Worm (Caenorhabditis elegans) whole organism, late embryonic: Measurements from ENCODE around the gene C52B9.8.

Source experiments
- ceh-24 ChIP-seq: sonication (generic microtip); optimal IDR thresholded peaks from 2 replicates; lab custom pipeline; 2016; ENCODE audit warnings: mild to moderate bottlenecking, missing genetic modification characterization, missing compliant biosample characterization
- nfya-1 ChIP-seq: sonication (generic microtip); optimal IDR thresholded peaks from 2 replicates; lab custom pipeline; 2017; ENCODE audit warnings: missing genetic modification characterization, mild to moderate bottlenecking, missing compliant biosample characterization, antibody characterized with exemption, moderate library complexity
- tbx-2 ChIP-seq: sonication (generic microtip); optimal IDR thresholded peaks from 2 replicates; lab custom pipeline; 2016; ENCODE audit warnings: missing genetic modification characterization, missing compliant biosample characterization

DNA sequence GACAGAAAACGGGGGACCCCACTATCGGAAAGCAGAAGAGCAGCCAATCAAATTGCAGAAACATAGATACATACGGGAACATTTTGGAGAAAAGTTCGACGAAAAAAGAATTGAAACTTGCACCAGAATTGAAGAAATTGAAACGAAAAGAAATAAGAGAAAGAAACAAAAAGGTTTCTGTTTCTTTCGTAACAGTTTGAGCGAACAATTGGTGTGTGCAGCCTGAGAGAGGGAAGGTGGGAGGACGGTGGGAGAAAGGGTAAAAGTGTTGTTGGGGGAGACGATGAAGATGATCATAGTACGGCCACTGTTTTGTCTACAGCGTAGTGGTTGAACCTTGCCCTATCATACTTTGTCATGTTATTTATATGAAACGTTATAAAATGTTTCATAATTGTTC lies 16.6 kb downstream of the C52B9.8 start:
- TF ChIP-seq tbx-2 (tag; lab: Kevin White, UChicago): no peak
- TF ChIP-seq nfya-1: no peak
- TF ChIP-seq ceh-24: no peak
